Fruit fly (Drosophila melanogaster) whole organism, embryonic: ENCODE measurements around the gene Ilp4.

Experiments
- Atf3 ChIP-seq: fragments of 200-800 bp; sonication (Bioruptor generic); optimal IDR thresholded peaks from 3 replicates; lab custom pipeline; 2016; ENCODE audit warnings: missing biosample characterization, missing genetic modification characterization
- BEAF-32 ChIP-seq: fragments of 200-800 bp; sonication (Bioruptor generic); optimal IDR thresholded peaks from 3 replicates; lab custom pipeline; 2017; ENCODE audit warnings: missing biosample characterization, missing genetic modification characterization, mild to moderate bottlenecking, moderate library complexity, missing genetic modification reagents
- CG11695 ChIP-seq: fragments of 200-800 bp; sonication (Bioruptor generic); IDR thresholded peaks from 3 replicates; pipeline ENCODE4 v1.3.6; 2022; ENCODE audit warnings: missing biosample characterization, missing genetic modification characterization
- CG11696 ChIP-seq: fragments of 200-800 bp; sonication (Bioruptor generic); IDR thresholded peaks from 2 replicates; pipeline ENCODE4 v1.3.6; 2022; ENCODE audit warnings: missing biosample characterization, missing genetic modification characterization
- CG11723 ChIP-seq: fragments of 200-800 bp; sonication (Bioruptor generic); optimal IDR thresholded peaks from 2 replicates; lab custom pipeline; 2017; ENCODE audit warnings: missing biosample characterization, mild to moderate bottlenecking, missing genetic modification characterization
- CG12071 ChIP-seq: fragments of 200-800 bp; sonication (Bioruptor generic); optimal IDR thresholded peaks from 3 replicates; lab custom pipeline; 2018; ENCODE audit warnings: missing biosample characterization, mild to moderate bottlenecking, missing genetic modification characterization
- CG12104 ChIP-seq: fragments of 200-800 bp; sonication (Bioruptor generic); optimal IDR thresholded peaks from 3 replicates; lab custom pipeline; 2016; ENCODE audit warnings: missing biosample characterization, missing genetic modification characterization
- CG1233 ChIP-seq: fragments of 200-800 bp; sonication (Bioruptor generic); optimal IDR thresholded peaks from 4 replicates; lab custom pipeline; 2018; ENCODE audit warnings: missing biosample characterization, mild to moderate bottlenecking, missing genetic modification characterization
- CG13424 ChIP-seq: fragments of 200-800 bp; sonication (Bioruptor generic); optimal IDR thresholded peaks from 2 replicates; lab custom pipeline; 2019; ENCODE audit warnings: missing biosample characterization, mild to moderate bottlenecking, missing genetic modification characterization, moderate library complexity
- CG16815 ChIP-seq: fragments of 200-800 bp; sonication (Bioruptor generic); optimal IDR thresholded peaks from 3 replicates; lab custom pipeline; 2017; ENCODE audit warnings: missing biosample characterization, mild to moderate bottlenecking, missing genetic modification characterization
- CG17829 ChIP-seq: fragments of 200-800 bp; optimal IDR thresholded peaks from 2 replicates; lab custom pipeline; 2019; ENCODE audit warnings: missing biosample characterization, mild to moderate bottlenecking, missing genetic modification characterization, moderate library complexity
- CG18262 ChIP-seq: fragments of 200-800 bp; optimal IDR thresholded peaks from 3 replicates; lab custom pipeline; 2019; ENCODE audit warnings: missing biosample characterization, mild to moderate bottlenecking, missing genetic modification characterization, moderate library complexity
- CG32532 ChIP-seq: fragments of 200-800 bp; sonication (Bioruptor generic); IDR thresholded peaks from 2 replicates; pipeline ENCODE4 v1.3.6; 2022; ENCODE audit warnings: missing biosample characterization, missing genetic modification characterization
- CG3847 ChIP-seq: fragments of 200-800 bp; sonication (Bioruptor generic); IDR thresholded peaks from 2 replicates; pipeline ENCODE4 v1.3.6; 2022; ENCODE audit warnings: missing biosample characterization, missing genetic modification characterization
- CG6175 ChIP-seq: fragments of 200-800 bp; sonication (Bioruptor generic); IDR thresholded peaks from 3 replicates; pipeline ENCODE4 v1.3.6; 2022; ENCODE audit warnings: missing biosample characterization, missing genetic modification characterization
- CG7372 ChIP-seq: fragments of 200-800 bp; sonication (Bioruptor generic); IDR thresholded peaks from 2 replicates; pipeline ENCODE4 v1.3.6; 2022; ENCODE audit warnings: missing biosample characterization, missing genetic modification characterization
- CG8359 ChIP-seq: fragments of 200-800 bp; sonication (Bioruptor generic); optimal IDR thresholded peaks from 2 replicates; lab custom pipeline; 2017; ENCODE audit warnings: missing biosample characterization, mild to moderate bottlenecking, missing genetic modification characterization, borderline replicate concordance
- CG8478 ChIP-seq: fragments of >200 bp; optimal IDR thresholded peaks from 2 replicates; lab custom pipeline; 2018
- CG8944 ChIP-seq: fragments of 200-800 bp; sonication (Bioruptor generic); optimal IDR thresholded peaks from 3 replicates; lab custom pipeline; 2016; ENCODE audit warnings: missing biosample characterization, missing genetic modification characterization
- CG9727 ChIP-seq: fragments of 200-800 bp; sonication (Bioruptor generic); optimal IDR thresholded peaks from 3 replicates; lab custom pipeline; 2017; ENCODE audit warnings: missing biosample characterization, mild to moderate bottlenecking, missing genetic modification characterization
- Camta ChIP-seq: fragments of 200-800 bp; sonication (Bioruptor generic); optimal IDR thresholded peaks from 2 replicates; lab custom pipeline; 2016; ENCODE audit warnings: missing biosample characterization, missing genetic modification characterization
- Dip2 ChIP-seq: fragments of 200-800 bp; sonication (Bioruptor generic); IDR thresholded peaks from 2 replicates; pipeline ENCODE4 v1.3.6; 2022; ENCODE audit warnings: missing biosample characterization, missing genetic modification characterization
- Dll ChIP-seq: fragments of 200-800 bp; sonication (Bioruptor generic); IDR thresholded peaks from 4 replicates; pipeline ENCODE4 v1.3.6; 2022; ENCODE audit warnings: missing biosample characterization, missing genetic modification characterization; ENCODE audit not compliant: partially characterized antibody
- Doc2 ChIP-seq: fragments of 200-800 bp; sonication (Bioruptor generic); IDR thresholded peaks from 2 replicates; pipeline ENCODE4 v1.3.6; 2022; ENCODE audit warnings: missing biosample characterization, missing genetic modification characterization
- Dref ChIP-seq: fragments of 200-800 bp; sonication (Bioruptor generic); IDR thresholded peaks from 2 replicates; pipeline ENCODE4 v1.3.6; 2022; ENCODE audit warnings: missing biosample characterization, missing genetic modification characterization
- Ets97D ChIP-seq: fragments of 200-800 bp; sonication (Bioruptor generic); optimal IDR thresholded peaks from 3 replicates; lab custom pipeline; 2016; ENCODE audit warnings: missing biosample characterization, missing genetic modification characterization
- Hand ChIP-seq: fragments of 200-800 bp; sonication (Bioruptor generic); optimal IDR thresholded peaks from 2 replicates; lab custom pipeline; 2017; ENCODE audit warnings: mild to moderate bottlenecking, missing biosample characterization, missing genetic modification reagents, missing genetic modification characterization
- Mes4 ChIP-seq: fragments of 200-800 bp; sonication (Bioruptor generic); optimal IDR thresholded peaks from 2 replicates; lab custom pipeline; 2016; ENCODE audit warnings: missing biosample characterization, missing genetic modification characterization
- Nf-YA ChIP-seq: fragments of 200-800 bp; sonication (Bioruptor generic); IDR thresholded peaks from 2 replicates; pipeline ENCODE4 v1.3.6; 2022; ENCODE audit warnings: missing biosample characterization, missing genetic modification characterization
- NfI ChIP-seq: fragments of 200-800 bp; sonication (Bioruptor generic); optimal IDR thresholded peaks from 3 replicates; lab custom pipeline; 2018; ENCODE audit warnings: missing biosample characterization, mild to moderate bottlenecking, missing genetic modification characterization, moderate library complexity
- Rx ChIP-seq: fragments of 200-800 bp; sonication (Bioruptor generic); IDR thresholded peaks from 2 replicates; pipeline ENCODE4 v1.3.6; 2022; ENCODE audit warnings: missing biosample characterization, missing genetic modification characterization
- Sry-β ChIP-seq: fragments of 200-800 bp; sonication (Bioruptor generic); optimal IDR thresholded peaks from 2 replicates; lab custom pipeline; 2018; ENCODE audit warnings: missing biosample characterization, mild to moderate bottlenecking, missing genetic modification characterization, moderate library complexity
- Usf ChIP-seq: fragments of 200-800 bp; sonication (Bioruptor generic); optimal IDR thresholded peaks from 2 replicates; lab custom pipeline; 2017; ENCODE audit warnings: missing genotype, missing biosample characterization, missing genetic modification characterization
- Xrp1 ChIP-seq: fragments of 200-800 bp; sonication (Bioruptor generic); IDR thresholded peaks from 2 replicates; pipeline ENCODE4 v1.3.6; 2022; ENCODE audit warnings: missing biosample characterization, missing genetic modification characterization
- cato ChIP-seq: fragments of 200-800 bp; sonication (Bioruptor generic); optimal IDR thresholded peaks from 2 replicates; lab custom pipeline; 2016; ENCODE audit warnings: missing biosample characterization, missing genetic modification characterization, borderline replicate concordance
- dysf ChIP-seq: fragments of 200-800 bp; sonication (Bioruptor generic); IDR thresholded peaks from 3 replicates; pipeline ENCODE4 v1.3.6; 2022; ENCODE audit warnings: missing biosample characterization, missing genetic modification characterization
- ems ChIP-seq: fragments of 200-800 bp; sonication (Bioruptor generic); optimal IDR thresholded peaks from 3 replicates; lab custom pipeline; 2016; ENCODE audit warnings: missing biosample characterization, missing genetic modification characterization
- ham ChIP-seq: fragments of 200-800 bp; sonication (Bioruptor generic); IDR thresholded peaks from 2 replicates; pipeline ENCODE4 v1.3.6; 2022; ENCODE audit warnings: missing biosample characterization, missing genetic modification characterization
- ind ChIP-seq: fragments of 200-800 bp; sonication (Bioruptor generic); optimal IDR thresholded peaks from 3 replicates; lab custom pipeline; 2016; ENCODE audit warnings: missing biosample characterization, missing genetic modification characterization
- jing ChIP-seq: fragments of 200-800 bp; sonication (Bioruptor generic); optimal IDR thresholded peaks from 2 replicates; lab custom pipeline; 2018; ENCODE audit warnings: missing biosample characterization, mild to moderate bottlenecking, missing genetic modification characterization
- luna ChIP-seq: fragments of 200-800 bp; sonication (Bioruptor generic); optimal IDR thresholded peaks from 2 replicates; lab custom pipeline; 2016; ENCODE audit warnings: missing biosample characterization, missing genetic modification characterization
- nerfin-1 ChIP-seq: fragments of 200-800 bp; sonication (Bioruptor generic); optimal IDR thresholded peaks from 3 replicates; lab custom pipeline; 2019; ENCODE audit warnings: missing biosample characterization, mild to moderate bottlenecking, missing genetic modification characterization, moderate library complexity
- pb ChIP-seq: fragments of 200-800 bp; sonication (Bioruptor generic); optimal IDR thresholded peaks from 3 replicates; lab custom pipeline; 2016; ENCODE audit warnings: missing biosample characterization, missing genetic modification characterization
- pros ChIP-seq: fragments of 200-800 bp; sonication (Bioruptor generic); optimal IDR thresholded peaks from 3 replicates; lab custom pipeline; 2019; ENCODE audit warnings: missing biosample characterization, mild to moderate bottlenecking, missing genetic modification characterization, moderate library complexity
- sd ChIP-seq: fragments of 200-800 bp; sonication (Bioruptor generic); optimal IDR thresholded peaks from 3 replicates; lab custom pipeline; 2018; ENCODE audit warnings: missing biosample characterization, mild to moderate bottlenecking, missing genetic modification characterization, moderate library complexity
- shn ChIP-seq: fragments of 200-800 bp; sonication (Bioruptor generic); optimal IDR thresholded peaks from 3 replicates; lab custom pipeline; 2016; ENCODE audit warnings: missing biosample characterization, missing genetic modification characterization
- sim ChIP-seq: fragments of 200-800 bp; sonication (Bioruptor generic); IDR thresholded peaks from 2 replicates; pipeline ENCODE4 v1.3.6; 2022; ENCODE audit warnings: missing biosample characterization, missing genetic modification characterization
- sisA ChIP-seq: fragments of 200-800 bp; sonication (Bioruptor generic); IDR thresholded peaks from 2 replicates; pipeline ENCODE4 v1.3.6; 2022; ENCODE audit warnings: missing biosample characterization, missing genetic modification characterization
- stc ChIP-seq: fragments of 200-800 bp; sonication (Bioruptor generic); IDR thresholded peaks from 2 replicates; pipeline ENCODE4 v1.3.6; 2022; ENCODE audit warnings: missing biosample characterization, missing genetic modification characterization
- tx ChIP-seq: fragments of 200-800 bp; sonication (Bioruptor generic); optimal IDR thresholded peaks from 2 replicates; lab custom pipeline; 2016; ENCODE audit warnings: missing biosample characterization, missing genetic modification characterization
- vvl ChIP-seq: fragments of 200-800 bp; sonication (Bioruptor generic); IDR thresholded peaks from 2 replicates; pipeline ENCODE4 v1.3.6; 2022; ENCODE audit warnings: missing biosample characterization, missing genetic modification characterization
- zen ChIP-seq: fragments of 200-800 bp; sonication (Bioruptor generic); optimal IDR thresholded peaks from 3 replicates; lab custom pipeline; 2018; ENCODE audit warnings: missing biosample characterization, mild to moderate bottlenecking, missing genetic modification characterization, moderate library complexity

Ilp4 gene

DNA sequence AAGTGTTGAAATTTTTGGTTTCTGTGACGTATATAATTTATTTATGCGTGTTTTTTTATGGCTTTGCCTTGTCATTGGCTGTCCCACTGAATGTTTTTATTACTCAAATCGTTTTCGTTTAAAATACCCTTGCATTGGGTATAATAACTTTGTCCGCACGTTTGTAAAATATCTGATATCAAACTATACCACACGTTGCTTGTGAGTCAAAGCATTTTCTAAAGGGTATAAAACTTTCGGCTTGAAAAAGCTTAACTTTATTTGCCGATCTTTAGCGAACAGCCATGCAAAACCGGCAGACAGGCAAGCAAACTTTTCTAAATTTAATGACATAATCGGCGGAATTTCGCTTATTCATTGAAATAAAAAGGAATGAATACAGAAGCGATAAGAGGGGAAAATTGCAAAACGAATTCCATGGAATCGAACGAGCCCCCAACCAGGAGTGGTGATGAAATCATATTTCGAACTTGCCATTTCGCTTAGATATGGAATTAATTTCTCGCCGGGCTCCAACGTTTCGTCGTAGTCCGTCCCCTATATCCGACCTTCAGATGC, 43.4 kb upstream of the Ilp4 start (continued):
- no peak for TF ChIP-seq Hand (GFP tag; lab: Kevin White, UChicago)
- no peak for TF ChIP-seq CG8944 (GFP tag; lab: Kevin White, UChicago)
- no peak for TF ChIP-seq ham
- TF ChIP-seq Sry-β (GFP tag; lab: Kevin White, UChicago) = no peak
- peak; percentile 34; the same call in 1 of the 2 replicates for TF ChIP-seq CG3847 (GFP tag; lab: Robert Waterston, UW)
- TF ChIP-seq zen (tag; lab: Kevin White, UChicago) = no peak
- peak; percentile 63; the same call in 1 of the 2 replicates for TF ChIP-seq CG11696 (GFP tag; lab: Robert Waterston, UW)
- no peak for TF ChIP-seq CG8478 (lab: Kevin White, UChicago)
- no peak for TF ChIP-seq cato
- TF ChIP-seq shn = peak; percentile 23
- peak; percentile 2 for TF ChIP-seq CG18262 (tag; lab: Kevin White, UChicago)
- TF ChIP-seq stc (GFP tag; lab: Robert Waterston, UW) = peak; percentile 42
- TF ChIP-seq CG32532 (GFP tag; lab: Robert Waterston, UW) = peak; percentile 71
- TF ChIP-seq dysf (GFP tag; lab: Robert Waterston, UW) = peak; percentile 57; the same call in 2 of the 3 replicates
- TF ChIP-seq Ets97D (GFP tag; lab: Kevin White, UChicago) = no peak
- TF ChIP-seq pb = peak; percentile 41
- TF ChIP-seq sd (tag; lab: Kevin White, UChicago) = peak; percentile 75
- no peak for TF ChIP-seq Rx (GFP tag; lab: Robert Waterston, UW)
- TF ChIP-seq jing (GFP tag; lab: Kevin White, UChicago) = no peak
- no peak for TF ChIP-seq sim
- TF ChIP-seq pros (GFP tag; lab: Kevin White, UChicago) = no peak
- TF ChIP-seq Doc2 (GFP tag; lab: Robert Waterston, UW) = no peak
- no peak for TF ChIP-seq Nf-YA (GFP tag; lab: Robert Waterston, UW)
- peak; percentile 41; the same call in 1 of the 2 replicates for TF ChIP-seq Xrp1
- TF ChIP-seq tx (GFP tag; lab: Kevin White, UChicago) = peak; percentile 8
- peak; percentile 37 for TF ChIP-seq ems (GFP tag; lab: Kevin White, UChicago)
- TF ChIP-seq CG1233 (GFP tag; lab: Kevin White, UChicago) = peak; percentile 29
- TF ChIP-seq CG11695 (GFP tag; lab: Robert Waterston, UW) = 0 out of 3 replicates have a peak, but pooled peaks have one; percentile 8
- TF ChIP-seq Dll (GFP tag; lab: Robert Waterston, UW) = no peak
- TF ChIP-seq ind (GFP tag; lab: Kevin White, UChicago) = peak; percentile 58
- TF ChIP-seq CG6175 (GFP tag; lab: Robert Waterston, UW) = no peak
- no peak for TF ChIP-seq BEAF-32 (GFP tag; lab: Kevin White, UChicago)
- no peak for TF ChIP-seq Dref (GFP tag; lab: Robert Waterston, UW)
- no peak for TF ChIP-seq CG12104 (GFP tag; lab: Kevin White, UChicago)
- TF ChIP-seq CG16815 = no peak
- peak; percentile 53; the same call in 1 of the 2 replicates for TF ChIP-seq CG7372 (GFP tag; lab: Robert Waterston, UW)
- no peak for TF ChIP-seq luna (GFP tag; lab: Kevin White, UChicago)
- TF ChIP-seq CG8359 (GFP tag; lab: Kevin White, UChicago) = no peak
- no peak for TF ChIP-seq Camta (GFP tag; lab: Kevin White, UChicago)
- TF ChIP-seq nerfin-1 (tag; lab: Kevin White, UChicago) = no peak
- TF ChIP-seq CG11723 (GFP tag; lab: Kevin White, UChicago) = no peak
- TF ChIP-seq CG17829 (tag; lab: Kevin White, UChicago) = peak; percentile 9
- TF ChIP-seq vvl (GFP tag; lab: Robert Waterston, UW) = peak; percentile 66
- TF ChIP-seq CG9727 (GFP tag; lab: Kevin White, UChicago) = no peak
- TF ChIP-seq Dip2 (GFP tag; lab: Robert Waterston, UW) = no peak
- peak; percentile 35; the same call in 1 of the 2 replicates for TF ChIP-seq sisA (GFP tag; lab: Robert Waterston, UW)
- no peak for TF ChIP-seq Mes4 (GFP tag; lab: Kevin White, UChicago)
- no peak for TF ChIP-seq Atf3 (GFP tag; lab: Kevin White, UChicago)
- TF ChIP-seq Usf (GFP tag; lab: Kevin White, UChicago) = no peak
- TF ChIP-seq CG13424 (tag; lab: Kevin White, UChicago) = peak; percentile 58
- peak; percentile 36 for TF ChIP-seq CG12071
- TF ChIP-seq NfI = peak; percentile 51
